Worm (Caenorhabditis elegans) whole organism, mixed stage, embryonic: Measurements from ENCODE around the gene F44E7.4.

Source experiments
- M03D4.4 ChIP-seq: sonication (generic microtip); optimal IDR thresholded peaks from 2 replicates; lab custom pipeline; 2017; ENCODE audit warnings: mild to moderate bottlenecking, missing genetic modification characterization, missing compliant biosample characterization
- bed-3 ChIP-seq: fragments of 200-800 bp; sonication (Bioruptor generic); optimal IDR thresholded peaks from 3 replicates; lab custom pipeline; 2018; ENCODE audit warnings: mild to moderate bottlenecking, missing genetic modification characterization, moderate library complexity, missing compliant biosample characterization
- blmp-1 ChIP-seq: fragments of 150-350 bp; optimal IDR thresholded peaks from 2 replicates; lab custom pipeline; 2014; ENCODE audit warnings: missing biosample characterization, missing genetic modification characterization
- ceh-39 ChIP-seq: fragments of 150-350 bp; optimal IDR thresholded peaks from 2 replicates; lab custom pipeline; 2014; ENCODE audit warnings: missing biosample characterization, missing genetic modification characterization
- ceh-43 ChIP-seq: fragments of 200-800 bp; sonication (Bioruptor generic); optimal IDR thresholded peaks from 2 replicates; lab custom pipeline; 2018; ENCODE audit warnings: mild to moderate bottlenecking, missing genetic modification characterization, moderate library complexity, missing compliant biosample characterization
- ceh-83 ChIP-seq: fragments of 200-800 bp; sonication (Bioruptor generic); optimal IDR thresholded peaks from 2 replicates; lab custom pipeline; 2018; ENCODE audit warnings: mild to moderate bottlenecking, missing genetic modification characterization, missing compliant biosample characterization
- ces-1 ChIP-seq: fragments of 150-350 bp; optimal IDR thresholded peaks from 2 replicates; lab custom pipeline; 2014; ENCODE audit warnings: missing biosample characterization, missing genetic modification reagents, missing genetic modification characterization
- cnd-1 ChIP-seq: fragments of 200-800 bp; sonication (Bioruptor generic); optimal IDR thresholded peaks from 2 replicates; lab custom pipeline; 2018; ENCODE audit warnings: mild to moderate bottlenecking, missing genetic modification characterization, missing compliant biosample characterization
- drap-1 ChIP-seq: fragments of 200-800 bp; sonication (Bioruptor generic); optimal IDR thresholded peaks from 3 replicates; lab custom pipeline; 2018; ENCODE audit warnings: mild to moderate bottlenecking, missing genetic modification characterization, missing compliant biosample characterization
- elt-1 ChIP-seq: sonication (generic microtip); optimal IDR thresholded peaks from 2 replicates; lab custom pipeline; 2017; ENCODE audit warnings: missing genetic modification characterization, mild to moderate bottlenecking, missing compliant biosample characterization, antibody characterized with exemption, moderate library complexity, borderline replicate concordance; ENCODE audit not compliant: insufficient read depth
- elt-3 ChIP-seq: fragments of 150-350 bp; optimal IDR thresholded peaks from 2 replicates; lab custom pipeline; 2014; ENCODE audit warnings: missing biosample characterization, missing genetic modification characterization
- flh-1 ChIP-seq: fragments of 200-800 bp; sonication (Bioruptor generic); optimal IDR thresholded peaks from 2 replicates; lab custom pipeline; 2018; ENCODE audit warnings: mild to moderate bottlenecking, missing genetic modification characterization, moderate library complexity, missing compliant biosample characterization
- ham-2 ChIP-seq: fragments of 200-800 bp; sonication (Bioruptor generic); optimal IDR thresholded peaks from 2 replicates; lab custom pipeline; 2018; ENCODE audit warnings: mild to moderate bottlenecking, missing genetic modification characterization, missing compliant biosample characterization
- hlh-1 ChIP-seq: fragments of 150-350 bp; optimal IDR thresholded peaks from 2 replicates; lab custom pipeline; 2014; ENCODE audit warnings: missing biosample characterization, missing genetic modification reagents, missing genetic modification characterization
- lin-13 ChIP-seq: fragments of 150-350 bp; optimal IDR thresholded peaks from 2 replicates; lab custom pipeline; 2014; ENCODE audit warnings: missing biosample characterization, missing genetic modification characterization
- lin-32 ChIP-seq: fragments of 200-800 bp; sonication (Bioruptor generic); optimal IDR thresholded peaks from 2 replicates; lab custom pipeline; 2018; ENCODE audit warnings: mild to moderate bottlenecking, missing genetic modification characterization, missing compliant biosample characterization
- lsy-2 ChIP-seq: fragments of 150-350 bp; optimal IDR thresholded peaks from 2 replicates; lab custom pipeline; 2014; ENCODE audit warnings: missing biosample characterization, missing genetic modification characterization
- mep-1 ChIP-seq: fragments of 150-350 bp; optimal IDR thresholded peaks from 2 replicates; lab custom pipeline; 2017; ENCODE audit warnings: missing biosample characterization, missing genetic modification reagents, missing genetic modification characterization, inconsistent platforms
- nhr-237 ChIP-seq: fragments of 150-350 bp; optimal IDR thresholded peaks from 2 replicates; lab custom pipeline; 2014; ENCODE audit warnings: missing biosample characterization, missing genetic modification characterization
- pha-4 ChIP-seq: fragments of 150-350 bp; optimal IDR thresholded peaks from 2 replicates; lab custom pipeline; 2018; ENCODE audit warnings: missing biosample characterization, missing genetic modification reagents, missing genetic modification characterization
- sem-2 ChIP-seq: fragments of 200-800 bp; sonication (Bioruptor generic); optimal IDR thresholded peaks from 2 replicates; lab custom pipeline; 2018; ENCODE audit warnings: mild to moderate bottlenecking, missing genetic modification characterization, missing compliant biosample characterization
- snpc-4 ChIP-seq: fragments of 150-350 bp; optimal IDR thresholded peaks from 2 replicates; lab custom pipeline; 2014; ENCODE audit warnings: missing biosample characterization, missing genetic modification characterization
- sptf-1 ChIP-seq: sonication (generic microtip); optimal IDR thresholded peaks from 2 replicates; lab custom pipeline; 2017; ENCODE audit warnings: mild to moderate bottlenecking, missing genetic modification characterization, moderate library complexity, missing compliant biosample characterization
- tbx-8 ChIP-seq: fragments of 200-800 bp; sonication (Bioruptor generic); optimal IDR thresholded peaks from 2 replicates; lab custom pipeline; 2018; ENCODE audit warnings: mild to moderate bottlenecking, missing genetic modification characterization, moderate library complexity, missing compliant biosample characterization
- unc-120 ChIP-seq: sonication (generic microtip); optimal IDR thresholded peaks from 2 replicates; lab custom pipeline; 2017; ENCODE audit warnings: missing genetic modification characterization, missing compliant biosample characterization; ENCODE audit not compliant: poor library complexity, severe bottlenecking
- unc-39 ChIP-seq: fragments of 150-350 bp; optimal IDR thresholded peaks from 2 replicates; lab custom pipeline; 2014; ENCODE audit warnings: missing biosample characterization, missing genetic modification characterization
- unc-62 ChIP-seq: fragments of 150-350 bp; optimal IDR thresholded peaks from 2 replicates; lab custom pipeline; 2014; ENCODE audit warnings: missing biosample characterization, missing genetic modification reagents, missing genetic modification characterization
- zip-8 ChIP-seq: fragments of 150-350 bp; optimal IDR thresholded peaks from 2 replicates; lab custom pipeline; 2014; ENCODE audit warnings: missing biosample characterization, missing genetic modification characterization
- ztf-11 ChIP-seq: fragments of 150-350 bp; optimal IDR thresholded peaks from 2 replicates; lab custom pipeline; 2014; ENCODE audit warnings: missing biosample characterization, missing genetic modification characterization

Gene F44E7.4

DNA sequence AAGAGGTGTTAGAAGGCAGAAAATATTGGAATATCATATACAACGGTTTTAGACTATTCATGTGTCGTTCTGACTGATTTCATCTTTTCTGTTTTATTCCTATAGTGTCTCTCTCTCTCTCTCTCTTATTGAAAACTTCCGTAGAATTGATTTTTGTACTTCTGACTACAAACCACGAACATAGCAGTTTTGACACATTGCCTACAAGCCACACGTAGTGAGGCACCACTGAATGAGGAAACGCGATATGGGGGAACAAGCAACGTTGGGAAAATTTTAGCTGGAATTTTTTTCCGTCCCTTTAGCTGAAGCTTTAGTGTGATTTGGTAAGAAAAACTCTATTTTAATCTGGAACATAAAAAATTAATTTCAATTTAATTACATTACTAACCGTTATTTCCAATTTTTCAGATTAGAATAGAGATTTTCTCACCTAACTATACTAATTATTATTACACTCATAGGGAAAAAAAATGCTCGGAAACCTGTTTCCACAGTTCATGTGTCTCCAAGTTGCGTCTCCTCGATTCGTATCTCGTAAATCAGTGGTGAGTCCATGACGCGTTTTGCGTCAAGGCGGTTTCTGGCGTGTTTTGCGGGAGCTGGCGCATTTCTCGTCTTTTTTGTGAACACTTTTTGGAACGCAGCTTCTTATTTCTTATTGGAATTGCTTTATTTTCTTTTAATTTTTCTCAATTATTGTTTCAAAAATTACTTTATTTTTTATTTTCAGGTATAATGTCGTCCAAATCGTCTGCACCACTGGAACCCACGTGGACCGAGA lies 13.9 kb upstream of the F44E7.4 start, which contains the start of the genes nhr-142 and F44E7.9:
TSS of gene nhr-142 (minus strand) at position 57 of the 784 bp plus-strand sequence.
TSS of gene F44E7.9 (plus strand) at position 734 of the 784 bp plus-strand sequence.
- TF ChIP-seq lin-13 (tag; lab: Kevin White, UChicago) (peak; percentile 83), lin-32 (no peak), flh-1 (GFP tag; lab: Kevin White, UChicago) (no peak), elt-1 (tag; lab: Kevin White, UChicago) (no peak), cnd-1 (tag; lab: Kevin White, UChicago) (peak; percentile 4), unc-120 (tag; lab: Kevin White, UChicago) (peak; percentile 37), pha-4 (peak; percentile 36), M03D4.4 (tag; lab: Kevin White, UChicago) (peak; percentile 50), hlh-1 (tag; lab: Kevin White, UChicago) (no peak), ces-1 (peak; percentile 49), ceh-43 (GFP tag; lab: Kevin White, UChicago) (peak; percentile 16), bed-3 (GFP tag; lab: Kevin White, UChicago) (peak; percentile 23), zip-8 (tag; lab: Kevin White, UChicago) (no peak), lsy-2 (tag; lab: Kevin White, UChicago) (peak; percentile 72), ceh-83 (GFP tag; lab: Kevin White, UChicago) (no peak), drap-1 (GFP tag; lab: Kevin White, UChicago) (peak; percentile 71), sptf-1 (tag; lab: Kevin White, UChicago) (peak; percentile 77), mep-1 (peak; percentile 80), nhr-237 (peak; percentile 47), unc-62 (peak; percentile 29)

DNA sequence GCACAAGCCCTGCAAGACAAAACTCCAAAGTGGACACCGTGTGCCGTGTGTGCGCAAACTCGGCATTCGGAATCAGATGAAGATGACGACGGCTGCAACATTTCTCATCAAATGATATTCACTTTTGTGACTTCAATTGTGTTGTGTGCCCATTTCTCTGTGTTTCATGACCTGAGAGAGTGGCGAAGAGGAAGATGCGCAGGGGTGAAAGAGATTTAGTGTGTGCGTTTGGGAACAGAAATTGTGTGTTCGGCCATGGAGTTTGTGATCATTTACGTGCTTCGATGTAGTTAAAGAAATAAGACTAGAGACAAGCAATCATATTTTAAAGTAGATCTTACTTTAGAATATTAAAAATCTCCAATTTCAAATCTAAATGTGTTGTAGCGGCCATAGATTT lies 11.9 kb upstream of the F44E7.4 start:
- TF ChIP-seq cnd-1 (tag; lab: Kevin White, UChicago) (no peak), flh-1 (GFP tag; lab: Kevin White, UChicago) (no peak), tbx-8 (GFP tag; lab: Kevin White, UChicago) (no peak), ces-1 (no peak), unc-39 (tag; lab: Kevin White, UChicago) (no peak), lsy-2 (tag; lab: Kevin White, UChicago) (no peak), ham-2 (GFP tag; lab: Kevin White, UChicago) (no peak), hlh-1 (tag; lab: Kevin White, UChicago) (no peak)

DNA sequence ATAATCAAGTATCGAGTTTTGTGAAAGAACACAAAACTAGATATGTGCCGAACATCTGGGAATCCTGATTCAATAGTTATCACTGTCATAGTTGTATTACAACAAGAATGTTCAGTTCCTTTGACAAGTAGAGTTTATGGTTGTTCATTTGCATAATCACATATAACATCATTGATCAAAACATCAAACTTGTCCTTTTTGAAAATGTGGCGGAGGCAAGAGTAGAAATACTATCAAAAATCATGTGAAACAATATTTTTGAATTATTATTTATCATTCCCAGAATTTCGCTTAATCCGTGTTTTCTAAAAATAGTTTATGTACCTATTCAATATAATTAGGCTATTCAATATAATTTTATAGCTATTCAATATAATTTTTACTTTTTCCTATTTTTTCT lies 8.6 kb upstream of the F44E7.4 start, which contains the start of gene F44E7.7:
TSS of gene F44E7.7 (minus strand) at position 101 of the 400 bp plus-strand sequence.
- TF ChIP-seq snpc-4 (tag; lab: Kevin White, UChicago) (no peak), blmp-1 (no peak), ceh-39 (tag; lab: Kevin White, UChicago) (no peak), M03D4.4 (tag; lab: Kevin White, UChicago) (no peak), nhr-237 (no peak), lin-13 (tag; lab: Kevin White, UChicago) (no peak), elt-3 (tag; lab: Kevin White, UChicago) (no peak), ceh-83 (GFP tag; lab: Kevin White, UChicago) (no peak), sem-2 (GFP tag; lab: Kevin White, UChicago) (no peak), lin-32 (no peak)

DNA sequence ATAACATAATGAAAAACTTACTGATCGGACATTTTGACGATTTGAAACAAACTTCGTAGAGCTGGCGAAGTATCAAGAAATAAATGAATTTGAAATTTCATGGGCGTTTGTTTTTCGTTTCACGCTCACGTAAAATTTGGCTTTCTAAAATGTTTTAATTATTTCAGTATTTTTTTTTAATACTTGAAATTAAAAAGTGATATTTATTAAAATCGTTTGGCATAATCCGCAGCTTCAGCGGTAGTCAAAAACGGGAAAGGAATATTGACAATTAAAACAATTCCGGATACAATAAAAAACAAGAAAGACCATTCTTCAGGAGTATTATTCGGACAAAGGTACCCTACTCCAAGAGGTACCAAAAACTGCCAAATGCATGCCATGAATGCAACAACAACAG lies 5.9 kb upstream of the F44E7.4 start, which contains the start of gene fbxa-183:
TSS of gene fbxa-183 (minus strand) at position 101 of the 400 bp plus-strand sequence.
- TF ChIP-seq lin-32 = no peak
- no peak for TF ChIP-seq lsy-2 (tag; lab: Kevin White, UChicago)
- TF ChIP-seq ces-1 = no peak
- TF ChIP-seq M03D4.4 (tag; lab: Kevin White, UChicago) = no peak
- no peak for TF ChIP-seq ztf-11
- TF ChIP-seq unc-120 (tag; lab: Kevin White, UChicago) = no peak
- TF ChIP-seq snpc-4 (tag; lab: Kevin White, UChicago) = no peak
- TF ChIP-seq, all 35 proteins: peak for 0
